Fruit fly (Drosophila melanogaster) whole organism, adult: ENCODE data around the gene CG15418.
A peak's percentile ranks its signal among the peaks of the same experiment; 100 is the strongest.

Experiments
- CG11617 ChIP-seq: fragments of 200-800 bp; sonication (Bioruptor generic); optimal IDR thresholded peaks from 2 replicates; lab custom pipeline; 2017; ENCODE audit warnings: mild to moderate bottlenecking, missing biosample characterization, missing genetic modification reagents, missing genetic modification characterization
- CG12768 ChIP-seq: fragments of 200-800 bp; sonication (Bioruptor generic); optimal IDR thresholded peaks from 2 replicates; lab custom pipeline; 2017; ENCODE audit warnings: missing biosample characterization, missing genetic modification characterization, mild to moderate bottlenecking, moderate library complexity, missing genetic modification reagents
- CG14711 ChIP-seq: fragments of 200-800 bp; sonication (Bioruptor generic); optimal IDR thresholded peaks from 2 replicates; lab custom pipeline; 2018; ENCODE audit warnings: missing biosample characterization, mild to moderate bottlenecking, missing genetic modification characterization, moderate library complexity
- CG1620 ChIP-seq: fragments of 200-800 bp; sonication (Bioruptor generic); optimal IDR thresholded peaks from 2 replicates; lab custom pipeline; 2016; ENCODE audit warnings: missing biosample characterization, missing genetic modification characterization
- CG33017 ChIP-seq: fragments of 200-800 bp; sonication (Bioruptor generic); optimal IDR thresholded peaks from 2 replicates; lab custom pipeline; 2018; ENCODE audit warnings: missing biosample characterization, mild to moderate bottlenecking, missing genetic modification characterization, moderate library complexity
- CG5204 ChIP-seq: fragments of 200-800 bp; sonication (Bioruptor generic); optimal IDR thresholded peaks from 2 replicates; lab custom pipeline; 2016; ENCODE audit warnings: missing biosample characterization, missing genetic modification characterization
- CG7045 ChIP-seq: fragments of 200-800 bp; sonication (Bioruptor generic); optimal IDR thresholded peaks from 2 replicates; lab custom pipeline; 2017; ENCODE audit warnings: missing biosample characterization, mild to moderate bottlenecking, missing genetic modification characterization
- CG7101 ChIP-seq: fragments of 200-800 bp; sonication (Bioruptor generic); optimal IDR thresholded peaks from 2 replicates; lab custom pipeline; 2018; ENCODE audit warnings: missing biosample characterization, mild to moderate bottlenecking, missing genetic modification characterization, moderate library complexity
- Clk ChIP-seq: fragments of 200-800 bp; sonication (Bioruptor generic); optimal IDR thresholded peaks from 2 replicates; lab custom pipeline; 2017; ENCODE audit warnings: missing biosample characterization, missing genetic modification characterization
- Crg-1 ChIP-seq: fragments of 200-800 bp; sonication (Bioruptor generic); optimal IDR thresholded peaks from 2 replicates; lab custom pipeline; 2016; ENCODE audit warnings: missing biosample characterization, missing genetic modification characterization
- Hr96 ChIP-seq: fragments of 200-800 bp; sonication (Bioruptor generic); optimal IDR thresholded peaks from 2 replicates; lab custom pipeline; 2016; ENCODE audit warnings: missing biosample characterization, missing genetic modification characterization
- Mnt ChIP-seq: fragments of 200-800 bp; sonication (Bioruptor generic); optimal IDR thresholded peaks from 2 replicates; lab custom pipeline; 2016; ENCODE audit warnings: missing biosample characterization, mild to moderate bottlenecking, missing genetic modification characterization
- bab1 ChIP-seq: fragments of 200-800 bp; sonication (Bioruptor generic); optimal IDR thresholded peaks from 3 replicates; lab custom pipeline; 2019; ENCODE audit warnings: missing biosample characterization, mild to moderate bottlenecking, missing genetic modification characterization, moderate library complexity
- cic ChIP-seq: fragments of 200-800 bp; sonication (Bioruptor generic); optimal IDR thresholded peaks from 2 replicates; lab custom pipeline; 2017; ENCODE audit warnings: missing biosample characterization, mild to moderate bottlenecking, missing genetic modification characterization, moderate library complexity
- cnc ChIP-seq, 2 experiments: fragments of >200 bp; optimal IDR thresholded peaks; 2 replicates each; lab custom pipeline; 2017
- kay ChIP-seq: fragments of 200-800 bp; sonication (Bioruptor generic); peaks from one replicate; lab custom pipeline; 2016; ENCODE audit warnings: missing biosample characterization, missing genetic modification characterization, borderline replicate concordance
- ovo ChIP-seq: fragments of 200-800 bp; sonication (Bioruptor generic); optimal IDR thresholded peaks from 2 replicates; lab custom pipeline; 2016; ENCODE audit warnings: missing biosample characterization, missing genetic modification characterization
- pad ChIP-seq: fragments of 200-800 bp; sonication (Bioruptor generic); optimal IDR thresholded peaks from 3 replicates; lab custom pipeline; 2017; ENCODE audit warnings: missing biosample characterization, missing genetic modification characterization, mild to moderate bottlenecking, moderate library complexity, missing genetic modification reagents
- tj ChIP-seq: fragments of 200-800 bp; sonication (Bioruptor generic); optimal IDR thresholded peaks from 3 replicates; lab custom pipeline; 2017; ENCODE audit warnings: missing biosample characterization, mild to moderate bottlenecking, missing genetic modification characterization, moderate library complexity
- toe ChIP-seq: fragments of 200-800 bp; sonication (Bioruptor generic); optimal IDR thresholded peaks from 2 replicates; lab custom pipeline; 2016; ENCODE audit warnings: missing biosample characterization, missing genetic modification characterization

Gene CG15418

dm6 chr2L:3629466-3629865 is 8.0 kb upstream of the CG15418 start:
- no peak for TF ChIP-seq tj (GFP tag; lab: Kevin White, UChicago)
- no peak for TF ChIP-seq CG12768
- TF ChIP-seq pad, result no peak
- no peak for TF ChIP-seq toe (GFP tag; lab: Kevin White, UChicago)
- TF ChIP-seq CG7101 (tag; lab: Kevin White, UChicago), result no peak
- no peak for TF ChIP-seq CG1620 (GFP tag; lab: Kevin White, UChicago)
- TF ChIP-seq CG11617 (GFP tag; lab: Kevin White, UChicago), result no peak
- TF ChIP-seq CG14711, result no peak
- TF ChIP-seq Mnt, result no peak
- no peak for TF ChIP-seq CG5204 (GFP tag; lab: Kevin White, UChicago)
- TF ChIP-seq Crg-1, result no peak

- TF ChIP-seq Crg-1 (peak; percentile 83), CG11617 (GFP tag; lab: Kevin White, UChicago) (no peak), CG1620 (GFP tag; lab: Kevin White, UChicago) (peak; percentile 24), CG5204 (GFP tag; lab: Kevin White, UChicago) (no peak), CG7101 (tag; lab: Kevin White, UChicago) (peak; percentile 33), cic (peak; percentile 71), kay (GFP tag; lab: Kevin White, UChicago) (peak; percentile 86), cnc (optimal IDR thresholded peaks at IDR 0.05; lab: Kevin White, UChicago) (no peak), CG12768 (peak; percentile 31), tj (GFP tag; lab: Kevin White, UChicago) (no peak), ovo (GFP tag; lab: Kevin White, UChicago) (no peak), Clk (GFP tag; lab: Kevin White, UChicago) (peak; percentile 20), CG7045 (no peak), toe (GFP tag; lab: Kevin White, UChicago) (no peak), CG33017 (peak; percentile 41), bab1 (GFP tag; lab: Kevin White, UChicago) (no peak), pad (peak; percentile 5), Hr96 (GFP tag; lab: Kevin White, UChicago) (no peak), CG14711 (no peak), Mnt (peak; percentile 79)
Observed at dm6 chr2L:3628819-3629218, 7.3 kb upstream of the CG15418 start.

DNA sequence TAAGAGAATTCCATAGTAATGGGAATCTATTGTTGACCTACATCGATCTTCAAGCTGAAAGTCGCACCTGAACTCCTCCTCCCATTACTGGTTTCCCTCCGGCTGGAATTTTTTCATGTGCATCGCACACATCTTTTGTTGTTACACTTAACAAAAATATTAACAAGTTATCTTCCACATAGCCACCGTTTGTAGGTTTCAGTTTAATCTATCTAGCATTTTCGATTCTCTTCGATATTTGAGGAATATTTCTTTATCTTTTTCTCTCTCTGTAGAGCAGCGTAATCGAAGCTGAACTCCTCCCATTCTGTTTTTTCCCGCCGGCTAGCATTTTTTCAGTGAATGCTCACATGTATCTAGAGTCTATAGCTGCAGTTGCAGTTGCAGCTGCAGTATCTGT is 3.3 kb upstream of the CG15418 start:
- TF ChIP-seq kay (GFP tag; lab: Kevin White, UChicago), result no peak

- TF ChIP-seq CG11617 (GFP tag; lab: Kevin White, UChicago) (no peak), cnc (optimal IDR thresholded peaks at IDR 0.05; lab: Kevin White, UChicago) (peak in 1 of 2 experiments; percentile 77), Mnt (no peak), tj (GFP tag; lab: Kevin White, UChicago) (no peak), CG7045 (no peak), ovo (GFP tag; lab: Kevin White, UChicago) (no peak), cic (peak; percentile 88), bab1 (GFP tag; lab: Kevin White, UChicago) (peak; percentile 20), CG5204 (GFP tag; lab: Kevin White, UChicago) (no peak)
Observed at dm6 chr2L:3618818-3619362, 2.6 kb downstream of the CG15418 start, which contains the start of gene Ugt36A1. Ugt36A1 (plus strand) TSS chr2L:3619097.

DNA sequence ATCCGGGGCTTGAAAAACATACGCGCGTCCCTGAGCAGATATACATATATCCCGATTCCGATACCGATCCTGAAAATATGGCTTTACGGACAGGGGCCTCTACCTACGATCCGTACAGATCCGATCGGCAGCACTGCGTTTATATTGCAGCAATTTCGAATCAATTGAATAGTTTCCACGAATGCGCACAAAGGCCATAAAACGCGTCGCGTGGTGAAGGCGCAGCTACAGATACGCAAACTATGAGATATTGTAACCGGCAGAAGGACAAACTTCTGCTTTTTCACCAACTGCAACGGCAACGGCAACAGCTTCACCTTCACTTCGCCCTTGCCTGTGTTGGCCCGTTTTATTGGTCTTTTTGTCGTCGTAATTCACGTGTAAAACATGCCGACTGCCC is 6.3 kb downstream of the CG15418 start:
- TF ChIP-seq CG7101 (tag; lab: Kevin White, UChicago), result no peak
- TF ChIP-seq CG11617 (GFP tag; lab: Kevin White, UChicago), result no peak
- no peak for TF ChIP-seq kay (GFP tag; lab: Kevin White, UChicago)
- TF ChIP-seq cic, result no peak
- TF ChIP-seq tj (GFP tag; lab: Kevin White, UChicago), result no peak
- no peak for TF ChIP-seq pad
- TF ChIP-seq CG1620 (GFP tag; lab: Kevin White, UChicago), result no peak
- no peak for TF ChIP-seq CG7045
- TF ChIP-seq CG5204 (GFP tag; lab: Kevin White, UChicago), result no peak
- TF ChIP-seq Mnt, result no peak
- no peak for TF ChIP-seq CG14711
- TF ChIP-seq Crg-1, result no peak
- no peak for TF ChIP-seq ovo (GFP tag; lab: Kevin White, UChicago)
- TF ChIP-seq Hr96 (GFP tag; lab: Kevin White, UChicago), result no peak
- TF ChIP-seq CG33017, result no peak
- no peak for TF ChIP-seq Clk (GFP tag; lab: Kevin White, UChicago)
- TF ChIP-seq toe (GFP tag; lab: Kevin White, UChicago), result no peak
- TF ChIP-seq CG12768, result no peak
- TF ChIP-seq bab1 (GFP tag; lab: Kevin White, UChicago), result no peak
- TF ChIP-seq cnc (optimal IDR thresholded peaks at IDR 0.05; lab: Kevin White, UChicago), result no peak

DNA sequence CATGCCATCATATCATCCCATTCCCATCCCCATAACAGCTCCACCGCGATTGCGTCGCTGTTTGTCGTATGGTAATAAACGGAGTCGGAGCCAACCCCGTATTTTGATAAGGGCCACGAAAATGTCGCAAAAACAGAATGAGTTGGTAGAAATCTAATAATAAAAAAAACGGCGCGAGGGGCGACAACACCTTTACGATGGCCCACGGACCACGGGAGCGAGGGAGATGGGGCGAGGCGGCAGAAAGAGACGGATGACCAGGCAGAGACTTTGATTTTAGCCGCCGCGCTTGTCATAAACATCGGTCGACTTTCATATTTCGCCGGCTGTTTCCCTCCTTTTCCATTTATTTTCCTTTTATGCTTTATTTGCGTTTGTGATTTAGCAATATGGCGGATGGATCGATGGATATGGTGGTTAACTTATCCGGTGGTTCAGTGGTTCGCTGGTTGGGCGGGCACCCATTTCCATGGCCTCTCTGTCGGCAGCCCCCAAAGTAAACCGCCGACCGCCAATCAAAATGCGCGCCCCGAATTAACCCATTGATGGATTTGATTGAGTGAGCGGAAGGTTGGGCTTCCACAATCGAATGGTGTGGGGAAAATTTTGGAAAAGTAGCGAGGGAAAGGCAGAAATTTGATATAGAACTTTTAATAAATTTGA is 9.6 kb downstream of the CG15418 start:
- TF ChIP-seq CG14711 (no peak), Mnt (no peak), CG33017 (no peak), toe (GFP tag; lab: Kevin White, UChicago) (no peak), CG5204 (GFP tag; lab: Kevin White, UChicago) (no peak), CG7101 (tag; lab: Kevin White, UChicago) (no peak), CG7045 (no peak), ovo (GFP tag; lab: Kevin White, UChicago) (no peak), bab1 (GFP tag; lab: Kevin White, UChicago) (no peak), kay (GFP tag; lab: Kevin White, UChicago) (no peak), tj (GFP tag; lab: Kevin White, UChicago) (no peak), cic (no peak)
